Worm (Caenorhabditis elegans) whole organism, early embryonic: Measurements from ENCODE around the gene cyp-33C5.

Source experiments
- B0310.2 ChIP-seq: sonication (generic microtip); optimal IDR thresholded peaks from 2 replicates; lab custom pipeline; 2016; ENCODE audit warnings: mild to moderate bottlenecking, missing genetic modification characterization, missing compliant biosample characterization
- ama-1 ChIP-seq: fragments of 150-350 bp; optimal IDR thresholded peaks from 2 replicates; lab custom pipeline; 2014
- ets-7 ChIP-seq: sonication (generic microtip); optimal IDR thresholded peaks from 2 replicates; lab custom pipeline; 2016; ENCODE audit warnings: missing genotype, missing genetic modification characterization, missing compliant biosample characterization
- pes-1 ChIP-seq: fragments of 200-800 bp; sonication (Bioruptor generic); IDR thresholded peaks from 2 replicates; pipeline ENCODE4 v1.3.6; 2022; ENCODE audit warnings: missing genetic modification reagents, missing genetic modification characterization, missing compliant biosample characterization
- sea-1 ChIP-seq: fragments of 200-800 bp; sonication (Bioruptor generic); conservative IDR thresholded peaks from 2 replicates; pipeline ENCODE4 v1.3.6; 2022; ENCODE audit warnings: missing genetic modification characterization, missing compliant biosample characterization

ce11 chrV:2230912-2231311 lies 13.9 kb upstream of the cyp-33C5 start, which contains the start of gene nhr-134:
- TF ChIP-seq sea-1 (GFP tag; lab: Robert Waterston, UW) (no peak), B0310.2 (tag; lab: Kevin White, UChicago) (no peak), ets-7 (tag; lab: Kevin White, UChicago) (no peak), pes-1 (no peak), ama-1 (lab: Kevin White, UChicago) (no peak)
